Worm (Caenorhabditis elegans): ENCODE data around the gene ora-1.

DNA sequence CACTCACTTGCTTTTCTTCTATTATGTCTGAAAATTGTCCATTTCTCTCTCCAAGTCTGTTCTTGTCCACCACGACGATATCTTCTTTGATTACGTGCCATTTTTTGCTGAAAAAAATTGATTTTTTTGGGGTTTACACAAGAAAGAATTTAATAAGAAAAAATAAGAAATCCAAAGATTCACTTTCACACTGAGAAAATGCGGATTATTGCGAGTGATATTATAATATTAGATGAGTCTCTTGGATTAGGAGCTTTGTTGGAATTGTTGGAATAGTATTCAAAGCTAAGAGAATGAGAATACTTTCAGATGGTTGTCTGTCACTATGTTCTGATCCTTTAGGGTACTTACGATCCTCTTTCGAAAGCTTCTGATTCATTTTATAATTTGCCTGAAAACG lies 38.9 kb upstream of the ora-1 start, which contains the start of gene F20D12.7:
- TF ChIP-seq fos-1 (tag; optimal IDR thresholded peaks at IDR 0.05): no peak
- no peak for TF ChIP-seq nhr-11 (tag; optimal IDR thresholded peaks at IDR 0.05)
- no peak for TF ChIP-seq unc-39 (tag; optimal IDR thresholded peaks at IDR 0.05)
- TF ChIP-seq nhr-12 (tag; optimal IDR thresholded peaks at IDR 0.05): no peak
- no peak for TF ChIP-seq nhr-77 (tag; optimal IDR thresholded peaks at IDR 0.05)
- no peak for TF ChIP-seq snpc-4 (tag; optimal IDR thresholded peaks at IDR 0.05)
- TF ChIP-seq ceh-82 (tag; optimal IDR thresholded peaks at IDR 0.05): no peak
- no peak for TF ChIP-seq ztf-4 (tag; optimal IDR thresholded peaks at IDR 0.05)
- TF ChIP-seq lin-13 (GFP tag; optimal IDR thresholded peaks at IDR 0.05): no peak
- no peak for TF ChIP-seq aly-2 (tag; optimal IDR thresholded peaks at IDR 0.05)

Data from whole organism, L2 larva.